Fruit fly (Drosophila melanogaster): ENCODE results near the gene CG14984.

Gene CG14984

dm6 chr3L:3951875-3952274 is 475 bp downstream of the CG14984 start:
- TF ChIP-seq CG17801 (GFP tag; optimal IDR thresholded peaks at IDR 0.05; ENCODE audit: partially characterized antibody) = no peak

- no peak for TF ChIP-seq CG17801 (GFP tag; optimal IDR thresholded peaks at IDR 0.05; ENCODE audit: partially characterized antibody)
Measured at dm6 chr3L:3949205-3949604, 3.1 kb downstream of the CG14984 start, which contains the start of gene CG14983. Gene CG14983 (minus strand): TSS chr3L:3949305.

dm6 chr3L:3947301-3947941 is 4.9 kb downstream of the CG14984 start, which contains the start of gene CG10853:
Gene CG10853 (plus strand): TSS chr3L:3947891.
- TF ChIP-seq CG17801 (GFP tag; optimal IDR thresholded peaks at IDR 0.05; ENCODE audit: partially characterized antibody) = no peak

dm6 chr3L:3942241-3943028 is 9.9 kb downstream of the CG14984 start, which contains the start of the genes CG10863 and CG14982:
Gene CG10863 (minus strand): TSS chr3L:3942465.
Gene CG14982 (plus strand): TSS chr3L:3942710.
- peak; percentile 56 for TF ChIP-seq CG17801 (GFP tag; optimal IDR thresholded peaks at IDR 0.05; ENCODE audit: partially characterized antibody)

dm6 chr3L:3940075-3940819 is 12.1 kb downstream of the CG14984 start, which contains the start of gene CG12766:
Gene CG12766 (minus strand): TSS chr3L:3940125.
- TF ChIP-seq CG17801 (GFP tag; optimal IDR thresholded peaks at IDR 0.05; ENCODE audit: partially characterized antibody) = peak; percentile 46

dm6 chr3L:3937806-3938205 is 14.5 kb downstream of the CG14984 start, which contains the start of gene CG10866:
Gene CG10866 (minus strand): TSS chr3L:3937992.
- peak; percentile 7 for TF ChIP-seq CG17801 (GFP tag; optimal IDR thresholded peaks at IDR 0.05; ENCODE audit: partially characterized antibody)

DNA sequence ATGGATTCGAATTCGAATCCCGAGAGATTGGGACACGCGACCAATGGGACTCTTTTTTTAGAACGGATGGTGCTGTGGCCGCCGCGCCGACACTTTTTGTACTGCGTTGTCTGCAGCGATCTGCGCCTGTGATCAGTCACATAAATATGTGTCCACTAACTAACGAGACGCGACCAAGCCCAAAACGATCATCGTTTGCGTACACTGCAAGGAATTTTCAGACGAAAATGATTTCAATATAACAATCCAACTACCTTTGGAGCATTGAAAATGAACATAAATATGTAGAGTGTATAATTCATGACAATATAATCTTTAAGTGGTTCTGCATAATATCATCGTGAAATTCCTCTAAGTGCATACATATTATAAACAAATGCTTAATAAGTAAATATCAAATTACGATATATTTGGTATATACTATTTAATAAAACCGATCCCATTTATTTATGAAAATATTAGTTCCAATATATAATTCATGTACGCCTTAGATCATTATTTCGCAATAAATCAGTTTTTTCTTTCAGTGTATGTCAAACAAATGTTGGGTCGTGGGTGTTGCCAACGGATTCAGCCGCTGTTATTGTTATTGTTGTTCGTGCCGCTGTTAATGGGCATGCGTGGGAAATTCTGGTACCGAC is 16.7 kb downstream of the CG14984 start, which contains the start of gene Eip63F-1:
Gene Eip63F-1 (minus strand): TSS at position 51 of the 641 bp plus-strand sequence.
- TF ChIP-seq CG17801 (GFP tag; optimal IDR thresholded peaks at IDR 0.05; ENCODE audit: partially characterized antibody) = no peak

dm6 chr3L:3934110-3934509 is 18.2 kb downstream of the CG14984 start:
- TF ChIP-seq CG17801 (GFP tag; optimal IDR thresholded peaks at IDR 0.05; ENCODE audit: partially characterized antibody) = no peak

dm6 chr3L:3933599-3933998 is 18.8 kb downstream of the CG14984 start:
- no peak for TF ChIP-seq CG17801 (GFP tag; optimal IDR thresholded peaks at IDR 0.05; ENCODE audit: partially characterized antibody)

- TF ChIP-seq CG17801 (GFP tag; optimal IDR thresholded peaks at IDR 0.05; ENCODE audit: partially characterized antibody) = no peak
Measured at dm6 chr3L:3932742-3933289, 19.5 kb downstream of the CG14984 start.

dm6 chr3L:3931778-3932177 is 20.6 kb downstream of the CG14984 start:
- no peak for TF ChIP-seq CG17801 (GFP tag; optimal IDR thresholded peaks at IDR 0.05; ENCODE audit: partially characterized antibody)

- TF ChIP-seq CG17801 (GFP tag; optimal IDR thresholded peaks at IDR 0.05; ENCODE audit: partially characterized antibody) = no peak
Measured at dm6 chr3L:3930930-3931329, 21.4 kb downstream of the CG14984 start.

DNA sequence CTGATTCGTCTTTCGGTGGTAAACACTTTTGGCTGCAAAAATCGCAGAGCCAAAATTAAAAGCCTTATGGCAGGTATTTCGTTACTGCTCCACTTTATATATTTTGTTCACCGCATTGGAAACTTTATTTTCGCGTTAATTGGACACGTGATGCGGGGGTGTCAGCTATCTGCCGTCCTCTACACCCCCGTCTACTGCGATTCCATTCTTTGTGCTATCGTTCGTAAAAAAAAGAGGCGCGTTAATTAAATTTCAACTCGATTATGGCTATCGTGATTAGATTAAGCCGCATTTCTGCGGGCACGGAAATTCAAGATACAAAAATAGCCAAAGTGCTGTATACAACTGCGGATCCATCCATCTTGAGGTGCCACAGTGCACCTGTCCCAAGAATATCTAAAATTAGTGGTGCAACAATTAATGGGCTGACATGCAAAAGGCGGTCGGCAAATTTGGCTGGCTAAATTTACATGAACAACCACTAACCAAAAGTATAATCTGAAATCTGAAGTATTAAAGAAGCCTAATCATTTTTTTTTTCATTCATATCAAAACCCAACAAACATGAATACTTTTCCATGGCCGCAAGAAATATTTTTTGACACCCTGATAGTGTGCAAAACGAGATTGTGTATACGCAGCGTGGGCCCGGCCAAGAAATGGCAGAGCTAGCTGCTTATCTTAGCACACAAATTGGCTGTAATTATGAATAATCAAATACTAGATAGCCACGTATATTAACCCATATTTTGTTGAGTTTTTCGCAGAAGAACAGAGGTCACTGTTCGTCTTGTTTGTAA is 22.2 kb downstream of the CG14984 start:
- no peak for TF ChIP-seq CG17801 (GFP tag; optimal IDR thresholded peaks at IDR 0.05; ENCODE audit: partially characterized antibody)
